Fruit fly (Drosophila melanogaster) whole organism, embryonic: ENCODE data around the gene CG31347.

Experiments used
- Adf1 ChIP-seq: fragments of 200-800 bp; sonication (Bioruptor generic); IDR thresholded peaks from 2 replicates; pipeline ENCODE4 v1.3.6; 2022; ENCODE audit warnings: missing biosample characterization, missing genetic modification characterization
- CG11456 ChIP-seq: fragments of 200-800 bp; sonication (Bioruptor generic); IDR thresholded peaks from 3 replicates; pipeline ENCODE4 v1.3.6; 2022; ENCODE audit warnings: missing biosample characterization, missing genetic modification characterization
- CG13424 ChIP-seq: fragments of 200-800 bp; sonication (Bioruptor generic); optimal IDR thresholded peaks from 2 replicates; lab custom pipeline; 2019; ENCODE audit warnings: missing biosample characterization, mild to moderate bottlenecking, missing genetic modification characterization, moderate library complexity
- CG31441 ChIP-seq: fragments of 200-800 bp; sonication (Bioruptor generic); IDR thresholded peaks from 2 replicates; pipeline ENCODE4 v1.3.6; 2022; ENCODE audit warnings: missing biosample characterization, missing genetic modification characterization
- CG3726 ChIP-seq: fragments of 200-800 bp; sonication (Bioruptor generic); IDR thresholded peaks from 3 replicates; pipeline ENCODE4, ENCODE4 v1.3.6; 2022; ENCODE audit warnings: missing biosample characterization, missing genetic modification characterization
- CG4854 ChIP-seq: fragments of 200-800 bp; sonication (Bioruptor generic); optimal IDR thresholded peaks from 2 replicates; lab custom pipeline; 2016; ENCODE audit warnings: missing biosample characterization, missing genetic modification characterization, inconsistent platforms
- CG5245 ChIP-seq: fragments of 200-800 bp; sonication (Bioruptor generic); optimal IDR thresholded peaks from 3 replicates; lab custom pipeline; 2016; ENCODE audit warnings: missing biosample characterization, missing genetic modification characterization
- CG6654 ChIP-seq: fragments of 200-800 bp; sonication (Bioruptor generic); optimal IDR thresholded peaks from 2 replicates; lab custom pipeline; 2017; ENCODE audit warnings: missing biosample characterization, mild to moderate bottlenecking, missing genetic modification characterization
- CG6854 ChIP-seq: fragments of 200-800 bp; sonication (Bioruptor generic); optimal IDR thresholded peaks from 3 replicates; lab custom pipeline; 2017; ENCODE audit warnings: missing biosample characterization, mild to moderate bottlenecking, missing genetic modification characterization
- CG7745 ChIP-seq: fragments of 200-800 bp; sonication (Bioruptor generic); optimal IDR thresholded peaks from 2 replicates; lab custom pipeline; 2018; ENCODE audit warnings: missing biosample characterization, mild to moderate bottlenecking, missing genetic modification characterization, moderate library complexity
- CG7928 ChIP-seq: fragments of 200-800 bp; sonication (Bioruptor generic); optimal IDR thresholded peaks from 2 replicates; lab custom pipeline; 2017; ENCODE audit warnings: missing biosample characterization, mild to moderate bottlenecking, missing genetic modification characterization
- CG9437 ChIP-seq: fragments of 200-800 bp; sonication (Bioruptor generic); optimal IDR thresholded peaks from 2 replicates; lab custom pipeline; 2018; ENCODE audit warnings: missing biosample characterization, mild to moderate bottlenecking, missing genetic modification characterization
- D ChIP-seq, 2 experiments: fragments of 200-800 bp in 1 of 2; fragments of >200 bp in 1 of 2; sonication (Bioruptor generic) in 1 of 2; optimal IDR thresholded peaks; 2 replicates in 1 of 2; 3 replicates in 1 of 2; lab custom pipeline; 2017; ENCODE audit warnings: mild to moderate bottlenecking in 1 of 2, missing biosample characterization in 1 of 2, missing genetic modification characterization in 1 of 2, missing genetic modification reagents in 1 of 2
- E2f1 ChIP-seq: fragments of 200-800 bp; sonication (Bioruptor generic); IDR thresholded peaks from 2 replicates; pipeline ENCODE4 v1.3.6; 2022; ENCODE audit warnings: missing biosample characterization, missing genetic modification characterization
- GATAe ChIP-seq: fragments of 200-800 bp; sonication (Bioruptor generic); conservative IDR thresholded peaks from 2 replicates; pipeline ENCODE4 v1.3.6; 2022; ENCODE audit warnings: missing biosample characterization, missing genetic modification characterization
- H15 ChIP-seq: fragments of 200-800 bp; sonication (Bioruptor generic); IDR thresholded peaks from 3 replicates; pipeline ENCODE4 v1.3.6; 2022; ENCODE audit warnings: missing biosample characterization, missing genetic modification characterization
- Hmr ChIP-seq: fragments of 200-800 bp; sonication (Bioruptor generic); optimal IDR thresholded peaks from 3 replicates; lab custom pipeline; 2017; ENCODE audit warnings: mild to moderate bottlenecking, missing biosample characterization, missing genetic modification reagents, missing genetic modification characterization
- Hr39 ChIP-seq: fragments of >200 bp; optimal IDR thresholded peaks from 2 replicates; lab custom pipeline; 2017
- Lhr ChIP-seq: fragments of 200-800 bp; sonication (Bioruptor generic); optimal IDR thresholded peaks from 3 replicates; lab custom pipeline; 2017; ENCODE audit warnings: mild to moderate bottlenecking, missing biosample characterization, missing genetic modification reagents, missing genetic modification characterization
- Lpt ChIP-seq: fragments of >200 bp; optimal IDR thresholded peaks from 2 replicates; lab custom pipeline; 2018; ENCODE audit warnings: missing biosample characterization, missing genetic modification characterization
- MTF-1 ChIP-seq: fragments of 200-800 bp; sonication (Bioruptor generic); optimal IDR thresholded peaks from 2 replicates; lab custom pipeline; 2018; ENCODE audit warnings: missing biosample characterization, mild to moderate bottlenecking, missing genetic modification characterization, borderline replicate concordance
- NK7.1 ChIP-seq: fragments of 200-800 bp; sonication (Bioruptor generic); optimal IDR thresholded peaks from 3 replicates; lab custom pipeline; 2016; ENCODE audit warnings: missing biosample characterization, missing genetic modification characterization
- Ravus ChIP-seq: fragments of 200-800 bp; sonication (Bioruptor generic); IDR thresholded peaks from 2 replicates; pipeline ENCODE4 v1.3.6; 2022; ENCODE audit warnings: missing biosample characterization, missing genetic modification characterization
- Scr ChIP-seq: fragments of 200-800 bp; sonication (Bioruptor generic); IDR thresholded peaks from 2 replicates; pipeline ENCODE4 v1.3.6; 2022; ENCODE audit warnings: missing biosample characterization, missing genetic modification characterization; ENCODE audit not compliant: partially characterized antibody
- Sox102F ChIP-seq: fragments of 200-800 bp; sonication (Bioruptor generic); optimal IDR thresholded peaks from 2 replicates; lab custom pipeline; 2018; ENCODE audit warnings: missing biosample characterization, mild to moderate bottlenecking, missing genetic modification characterization, moderate library complexity
- Taf1 ChIP-seq: fragments of 200-800 bp; sonication (Bioruptor generic); IDR thresholded peaks from 2 replicates; pipeline ENCODE4 v1.3.6; 2022; ENCODE audit warnings: missing biosample characterization, missing genetic modification characterization
- Vsx1 ChIP-seq: fragments of 200-800 bp; sonication (Bioruptor generic); optimal IDR thresholded peaks from 2 replicates; lab custom pipeline; 2017; ENCODE audit warnings: missing biosample characterization, mild to moderate bottlenecking, missing genetic modification characterization, missing genetic modification reagents
- abd-A ChIP-seq: fragments of 200-800 bp; sonication (Bioruptor generic); optimal IDR thresholded peaks from 3 replicates; lab custom pipeline; 2019; ENCODE audit warnings: missing biosample characterization, mild to moderate bottlenecking, missing genetic modification characterization, moderate library complexity
- cato ChIP-seq: fragments of 200-800 bp; sonication (Bioruptor generic); optimal IDR thresholded peaks from 2 replicates; lab custom pipeline; 2016; ENCODE audit warnings: missing biosample characterization, missing genetic modification characterization, borderline replicate concordance
- chif ChIP-seq, 2 experiments: fragments of 200-800 bp; sonication (Bioruptor generic); optimal IDR thresholded peaks; 3 replicates each; lab custom pipeline; 2016; ENCODE audit warnings: missing biosample characterization in 2 of 2, missing genetic modification characterization in 2 of 2
- chm ChIP-seq: fragments of 200-800 bp; sonication (Bioruptor generic); IDR thresholded peaks from 2 replicates; pipeline ENCODE4 v1.3.6; 2022; ENCODE audit warnings: missing biosample characterization, missing genetic modification characterization
- corto ChIP-seq: fragments of 200-800 bp; sonication (Bioruptor generic); optimal IDR thresholded peaks from 2 replicates; lab custom pipeline; 2016; ENCODE audit warnings: missing biosample characterization, mild to moderate bottlenecking, missing genetic modification characterization, moderate library complexity
- dpn ChIP-seq, 2 experiments: fragments of 200-800 bp; sonication (Bioruptor generic); optimal IDR thresholded peaks; 3 replicates each; lab custom pipeline; 2016; ENCODE audit warnings: missing biosample characterization in 2 of 2, missing genetic modification characterization in 2 of 2
- hbn ChIP-seq: fragments of 200-800 bp; sonication (Bioruptor generic); IDR thresholded peaks from 2 replicates; pipeline ENCODE4 v1.3.6; 2022; ENCODE audit warnings: missing biosample characterization, missing genetic modification characterization; ENCODE audit not compliant: partially characterized antibody
- lmd ChIP-seq: fragments of 200-800 bp; sonication (Bioruptor generic); IDR thresholded peaks from 2 replicates; pipeline ENCODE4 v1.3.6; 2022; ENCODE audit warnings: missing biosample characterization, missing genetic modification characterization
- luna ChIP-seq: fragments of 200-800 bp; sonication (Bioruptor generic); optimal IDR thresholded peaks from 2 replicates; lab custom pipeline; 2016; ENCODE audit warnings: missing biosample characterization, missing genetic modification characterization
- nmo ChIP-seq: fragments of 200-800 bp; sonication (Bioruptor generic); optimal IDR thresholded peaks from 2 replicates; lab custom pipeline; 2018; ENCODE audit warnings: missing biosample characterization, mild to moderate bottlenecking, missing genetic modification characterization, moderate library complexity
- peb ChIP-seq: fragments of 200-800 bp; sonication (Bioruptor generic); IDR thresholded peaks from 2 replicates; pipeline ENCODE4 v1.3.6; 2022; ENCODE audit warnings: missing biosample characterization, missing genetic modification characterization
- row ChIP-seq: fragments of 200-800 bp; sonication (Bioruptor generic); IDR thresholded peaks from 3 replicates; pipeline ENCODE4 v1.3.6; 2022; ENCODE audit warnings: missing biosample characterization, missing genetic modification characterization
- sens-2 ChIP-seq: fragments of 200-800 bp; sonication (Bioruptor generic); IDR thresholded peaks from 2 replicates; pipeline ENCODE4 v1.3.6; 2022; ENCODE audit warnings: missing biosample characterization, missing genetic modification characterization
- sim ChIP-seq: fragments of 200-800 bp; sonication (Bioruptor generic); IDR thresholded peaks from 2 replicates; pipeline ENCODE4 v1.3.6; 2022; ENCODE audit warnings: missing biosample characterization, missing genetic modification characterization
- slp2 ChIP-seq: fragments of 200-800 bp; sonication (Bioruptor generic); optimal IDR thresholded peaks from 2 replicates; lab custom pipeline; 2016; ENCODE audit warnings: missing biosample characterization, missing genetic modification characterization
- tin ChIP-seq: fragments of 200-800 bp; sonication (Bioruptor generic); optimal IDR thresholded peaks from 3 replicates; lab custom pipeline; 2016; ENCODE audit warnings: missing biosample characterization, missing genetic modification characterization
- trem ChIP-seq: fragments of 200-800 bp; optimal IDR thresholded peaks from 3 replicates; lab custom pipeline; 2019; ENCODE audit warnings: missing biosample characterization, mild to moderate bottlenecking, missing genetic modification characterization, moderate library complexity
- twi ChIP-seq: fragments of 200-800 bp; optimal IDR thresholded peaks from 2 replicates; lab custom pipeline; 2019; ENCODE audit warnings: missing biosample characterization, mild to moderate bottlenecking, missing genetic modification characterization, moderate library complexity
- usp ChIP-seq: fragments of >200 bp; optimal IDR thresholded peaks from 2 replicates; lab custom pipeline; 2017; ENCODE audit warnings: missing biosample characterization, missing genetic modification characterization
- vnd ChIP-seq: fragments of 200-800 bp; sonication (Bioruptor generic); IDR thresholded peaks from 3 replicates; pipeline ENCODE4 v1.3.6; 2022; ENCODE audit warnings: missing biosample characterization, missing genetic modification characterization; ENCODE audit not compliant: partially characterized antibody
- wdn ChIP-seq: fragments of 200-800 bp; sonication (Bioruptor generic); IDR thresholded peaks from 2 replicates; pipeline ENCODE4 v1.3.6; 2022; ENCODE audit warnings: missing biosample characterization, missing genetic modification characterization
- yki ChIP-seq: fragments of >200 bp; optimal IDR thresholded peaks from 3 replicates; lab custom pipeline; 2018

Gene CG31347

DNA sequence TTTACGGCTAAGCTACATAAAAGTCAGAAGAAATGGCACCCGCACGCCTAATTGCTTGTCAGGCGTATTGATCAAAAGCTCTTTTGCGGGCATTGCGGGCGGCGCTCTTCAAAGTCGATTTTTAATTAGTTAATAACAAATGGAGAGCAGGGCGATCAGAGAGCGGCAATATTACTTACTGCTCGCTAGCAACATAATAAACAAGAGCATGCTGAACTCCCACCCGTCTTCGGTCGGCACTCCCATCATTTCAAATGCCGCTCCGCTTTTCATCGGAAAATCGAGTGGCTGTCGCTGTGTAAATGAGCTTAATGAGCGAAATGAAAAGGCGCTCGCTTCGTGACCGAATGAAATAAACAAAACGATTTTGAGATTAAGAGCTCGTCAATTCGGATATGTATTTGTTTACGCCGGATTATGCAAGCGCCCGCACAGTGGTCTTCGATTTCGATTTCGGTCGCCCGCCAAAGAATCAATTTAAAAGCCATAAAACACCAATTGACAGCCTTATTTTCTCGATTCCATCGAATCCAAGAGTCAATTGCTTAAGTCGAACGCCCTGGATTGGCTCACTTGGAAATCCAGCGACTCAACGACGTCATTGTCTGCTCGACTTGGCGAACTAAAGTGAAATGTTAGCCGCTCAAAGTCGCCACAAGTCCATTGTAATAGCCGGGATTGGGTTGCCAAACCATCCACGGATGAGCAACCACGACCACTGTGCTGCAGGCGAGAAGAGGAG is 38.7 kb downstream of the CG31347 start (continued):
- TF ChIP-seq dpn (GFP tag; optimal IDR thresholded peaks at IDR 0.05; lab: Kevin White, UChicago) (peak; percentile 80 to 88), CG6654 (GFP tag; lab: Kevin White, UChicago) (peak; percentile 60), Adf1 (peak; percentile 27), corto (GFP tag; lab: Kevin White, UChicago) (no peak), sim (GFP tag; lab: Robert Waterston, UW) (0 out of 2 replicates have a peak, but pooled peaks have one; percentile 55), trem (tag; lab: Kevin White, UChicago) (peak; percentile 22), cato (GFP tag; lab: Kevin White, UChicago) (peak; percentile 28), CG9437 (GFP tag; lab: Kevin White, UChicago) (peak; percentile 84), NK7.1 (GFP tag; lab: Kevin White, UChicago) (peak; percentile 47), MTF-1 (no peak), E2f1 (GFP tag; lab: Robert Waterston, UW) (peak; percentile 74), hbn (GFP tag; lab: Robert Waterston, UW) (no peak), GATAe (GFP tag; lab: Robert Waterston, UW) (peak; percentile 39), D (optimal IDR thresholded peaks at IDR 0.05; lab: Kevin White, UChicago) (no peak), D (GFP tag; optimal IDR thresholded peaks at IDR 0.05; lab: Kevin White, UChicago) (peak; percentile 84), chif (GFP tag; optimal IDR thresholded peaks at IDR 0.05; lab: Kevin White, UChicago) (peak; percentile 75 to 77), yki (no peak), tin (GFP tag; lab: Kevin White, UChicago) (peak; percentile 74), CG11456 (GFP tag; lab: Robert Waterston, UW) (peak; percentile 82), Ravus (GFP tag; lab: Robert Waterston, UW) (peak; percentile 50), CG4854 (GFP tag; lab: Kevin White, UChicago) (peak; percentile 44), sens-2 (no peak), CG7928 (GFP tag; lab: Kevin White, UChicago) (peak; percentile 39), CG3726 (GFP tag; lab: Robert Waterston, UW) (0 out of 3 replicates have a peak, but pooled peaks have one; percentile 57), Lhr (GFP tag; lab: Kevin White, UChicago) (peak; percentile 33), vnd (GFP tag; lab: Robert Waterston, UW) (no peak), usp (GFP tag; lab: Kevin White, UChicago) (no peak), Lpt (GFP tag; lab: Kevin White, UChicago) (no peak), abd-A (peak; percentile 61), peb (peak; percentile 54; the same call in 1 of the 2 replicates), Sox102F (GFP tag; lab: Kevin White, UChicago) (peak; percentile 95), Hmr (peak; percentile 69), lmd (peak; percentile 92), slp2 (GFP tag; lab: Kevin White, UChicago) (peak; percentile 84), Scr (GFP tag; lab: Robert Waterston, UW) (no peak), nmo (GFP tag; lab: Kevin White, UChicago) (peak; percentile 92), CG7745 (no peak), wdn (GFP tag; lab: Robert Waterston, UW) (peak; percentile 55), H15 (GFP tag; lab: Robert Waterston, UW) (peak; percentile 75), Hr39 (no peak), CG31441 (GFP tag; lab: Robert Waterston, UW) (peak; percentile 91), CG5245 (peak; percentile 58), Taf1 (peak; percentile 52; the same call in 1 of the 2 replicates), CG13424 (tag; lab: Kevin White, UChicago) (peak; percentile 88), luna (GFP tag; lab: Kevin White, UChicago) (peak; percentile 47), chm (GFP tag; lab: Robert Waterston, UW) (no peak; the same call in 1 of the 2 replicates), row (peak; percentile 81), Vsx1 (GFP tag; lab: Kevin White, UChicago) (peak; percentile 27), twi (tag; lab: Kevin White, UChicago) (peak; percentile 33), CG6854 (GFP tag; lab: Kevin White, UChicago) (peak; percentile 71)
